Worm (Caenorhabditis elegans): ENCODE measurements around the gene oac-24.
"Not testable (repeated sequence)": the region's sequence is repeated elsewhere in the genome, so short reads cannot be mapped to it uniquely, and the experiment has no call there.

oac-24 gene

DNA sequence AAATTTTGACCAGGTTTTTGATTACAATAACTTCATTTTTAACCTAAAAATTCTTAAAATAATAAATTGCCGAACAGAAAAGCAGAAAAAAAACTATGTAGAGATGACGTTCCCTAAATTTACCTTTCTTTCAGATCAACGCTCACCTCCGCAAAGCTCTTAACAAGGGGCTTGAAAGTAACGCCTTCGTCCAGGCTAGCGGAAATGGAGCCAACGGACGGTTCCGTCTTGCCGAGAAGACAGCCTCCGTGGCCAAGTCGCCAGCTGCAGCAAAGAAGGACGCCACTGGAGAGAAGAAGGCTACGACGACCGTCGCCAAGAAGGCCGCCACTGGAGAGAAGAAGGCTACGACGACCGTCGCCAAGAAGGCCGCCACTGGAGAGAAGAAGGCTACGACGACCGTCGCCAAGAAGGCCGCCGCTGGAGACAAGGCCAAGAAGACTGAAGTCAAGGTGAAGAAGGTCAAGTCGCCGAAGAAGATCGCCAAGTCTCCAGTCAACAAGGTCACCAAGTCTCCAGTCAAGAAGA lies 44.2 kb downstream of the oac-24 start:
- no peak for TF ChIP-seq ceh-18 (tag; optimal IDR thresholded peaks at IDR 0.05)

DNA sequence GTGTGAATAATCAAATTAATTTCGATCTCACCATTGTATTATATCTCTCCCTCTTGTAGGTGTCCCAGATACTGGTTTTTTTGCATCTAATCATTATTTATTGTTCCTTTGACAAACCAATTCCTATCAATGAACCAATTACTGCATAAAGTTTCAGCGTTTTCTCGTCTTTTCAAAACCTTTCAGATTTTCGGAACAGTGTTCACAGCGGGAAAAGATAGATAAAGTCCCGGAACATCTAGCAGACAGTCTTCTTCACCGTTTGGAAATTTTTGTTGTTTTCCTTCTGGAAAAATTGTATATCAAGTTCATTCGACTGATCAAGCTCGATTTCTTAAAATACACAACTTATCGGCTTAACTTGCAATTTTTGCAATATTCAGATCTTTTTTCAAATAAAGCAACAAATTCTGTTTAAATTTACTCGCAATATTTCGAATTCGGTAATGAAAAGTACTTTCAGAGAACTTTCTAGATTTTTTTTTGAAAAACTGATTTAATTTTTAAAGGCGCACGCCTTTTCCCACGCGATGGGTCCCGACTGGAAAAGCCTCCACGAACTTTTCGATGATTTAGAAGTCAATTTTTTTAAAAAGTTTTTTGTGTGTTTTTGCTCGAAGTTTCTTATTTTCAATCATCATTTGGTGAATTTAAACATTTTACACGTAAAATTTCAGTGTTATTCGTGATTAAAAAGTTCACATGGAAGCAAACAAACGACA lies 44.9 kb downstream of the oac-24 start, which contains the start of gene pgl-3:
TSS of gene pgl-3 (plus strand) at position 672 of the 722 bp plus-strand sequence.
- TF ChIP-seq fkh-10 (GFP tag; optimal IDR thresholded peaks at IDR 0.05): no peak
- no peak for TF ChIP-seq pros-1 (tag; optimal IDR thresholded peaks at IDR 0.05)
- no peak for TF ChIP-seq nhr-11 (tag; optimal IDR thresholded peaks at IDR 0.05)
- no peak for TF ChIP-seq elt-2 (tag; optimal IDR thresholded peaks at IDR 0.05)
- no peak for TF ChIP-seq mec-3 (tag; optimal IDR thresholded peaks at IDR 0.05; ENCODE audit: borderline replicate concordance)
- no peak for TF ChIP-seq C38D4.7 (GFP tag; optimal IDR thresholded peaks at IDR 0.05)
- no peak for TF ChIP-seq tbx-2 (tag; optimal IDR thresholded peaks at IDR 0.05)
- no peak for TF ChIP-seq ceh-45 (GFP tag; IDR thresholded peaks at IDR 0.05)
- TF ChIP-seq pag-3 (tag; optimal IDR thresholded peaks at IDR 0.05; ENCODE audit: borderline replicate concordance): no peak
- no peak for TF ChIP-seq rnt-1 (tag; optimal IDR thresholded peaks at IDR 0.05)
- TF ChIP-seq unc-86 (tag; optimal IDR thresholded peaks at IDR 0.05): no peak
- no peak for TF ChIP-seq fax-1 (tag; optimal IDR thresholded peaks at IDR 0.05)
- TF ChIP-seq elt-4 (tag; optimal IDR thresholded peaks at IDR 0.05): no peak
- TF ChIP-seq lin-11 (tag; optimal IDR thresholded peaks at IDR 0.05): no peak
- no peak for TF ChIP-seq hlh-8 (tag; optimal IDR thresholded peaks at IDR 0.05)
- no peak for TF ChIP-seq hlh-6 (tag; optimal IDR thresholded peaks at IDR 0.05)
- no peak for TF ChIP-seq ceh-34 (tag; optimal IDR thresholded peaks at IDR 0.05)
- TF ChIP-seq fkh-6 (tag; optimal IDR thresholded peaks at IDR 0.05): no peak
- TF ChIP-seq dve-1 (tag; optimal IDR thresholded peaks at IDR 0.05): no peak
- no peak for TF ChIP-seq sox-2 (GFP tag; IDR thresholded peaks at IDR 0.05)

DNA sequence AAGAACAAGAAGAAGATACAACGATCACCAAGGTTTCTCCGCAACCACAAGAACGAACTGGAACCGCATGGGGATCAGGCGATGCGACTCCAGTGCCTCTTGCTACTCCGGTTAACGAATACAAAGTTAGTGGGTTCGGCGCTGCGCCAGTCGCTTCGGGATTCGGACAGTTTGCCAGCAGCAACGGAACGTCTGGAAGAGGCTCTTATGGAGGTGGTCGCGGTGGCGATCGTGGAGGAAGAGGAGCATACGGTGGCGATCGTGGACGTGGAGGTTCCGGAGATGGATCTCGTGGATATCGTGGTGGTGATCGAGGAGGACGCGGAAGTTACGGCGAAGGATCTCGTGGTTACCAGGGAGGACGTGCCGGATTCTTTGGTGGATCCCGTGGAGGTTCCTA lies 47.5 kb downstream of the oac-24 start:
- TF ChIP-seq mec-3 (tag; optimal IDR thresholded peaks at IDR 0.05; ENCODE audit: borderline replicate concordance): no peak
- TF ChIP-seq ceh-34 (tag; optimal IDR thresholded peaks at IDR 0.05): no peak

DNA sequence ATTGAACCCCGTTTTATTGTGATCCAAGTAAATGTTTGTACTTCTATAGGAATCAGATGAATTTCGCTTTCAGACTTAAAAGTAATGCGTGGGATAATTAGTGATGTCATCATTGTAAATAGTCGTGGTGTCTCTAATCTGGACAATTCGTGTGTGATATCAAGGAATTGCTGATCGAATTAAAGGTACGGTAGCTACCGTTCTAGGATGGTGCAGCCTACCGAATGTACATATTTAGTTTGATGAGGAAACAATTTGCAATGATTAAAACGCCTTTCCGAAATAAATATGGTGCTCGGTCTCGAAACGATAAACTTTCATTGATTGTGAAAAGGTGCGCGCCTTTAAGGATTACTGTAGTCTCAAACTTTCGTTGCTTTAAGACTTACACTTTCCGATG lies 48.0 kb downstream of the oac-24 start:
- TF ChIP-seq zip-5 (tag; optimal IDR thresholded peaks at IDR 0.05): no peak
- TF ChIP-seq pat-9 (tag; optimal IDR thresholded peaks at IDR 0.05): no peak
- TF ChIP-seq unc-55 (GFP tag; optimal IDR thresholded peaks at IDR 0.05): no peak
- TF ChIP-seq T23F11.4 (GFP tag; optimal IDR thresholded peaks at IDR 0.05): no peak
- no peak for TF ChIP-seq elt-2 (tag; optimal IDR thresholded peaks at IDR 0.05)

DNA sequence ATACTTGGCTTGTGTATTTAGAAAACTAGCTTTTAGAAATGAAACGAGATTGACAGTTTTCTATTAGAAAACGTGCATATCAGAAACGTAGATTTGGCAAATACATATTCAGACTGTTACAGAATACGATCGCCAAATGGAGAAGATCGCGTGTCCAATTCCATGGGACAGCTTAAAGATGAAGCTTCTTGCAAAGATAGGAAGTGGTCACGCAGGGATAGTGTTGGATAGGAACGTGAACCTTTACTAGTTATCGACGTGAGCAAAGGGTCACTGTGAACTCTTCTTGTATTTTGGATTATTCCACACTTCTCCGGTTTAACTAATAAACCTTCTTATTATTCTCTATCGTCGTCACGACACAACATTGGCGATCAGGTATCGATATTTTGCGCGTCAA lies 50.1 kb downstream of the oac-24 start, which contains the start of gene bgnt-1.4:
TSS of gene bgnt-1.4 (plus strand) at position 301 of the 400 bp plus-strand sequence.
- not testable (repeated sequence) for TF ChIP-seq ttx-3, dve-1, lin-11 (tag; optimal IDR thresholded peaks at IDR 0.05)

Measured in whole organism, late embryonic.